Worm (Caenorhabditis elegans) whole organism, late embryonic: ENCODE data around the gene C55A6.1.
A peak's percentile ranks its signal among the peaks of the same experiment; 100 is the strongest.

ENCODE experiments used
- K02D7.2 ChIP-seq: sonication (generic microtip); optimal IDR thresholded peaks from 2 replicates; lab custom pipeline; 2017; ENCODE audit warnings: mild to moderate bottlenecking, missing genetic modification characterization, missing compliant biosample characterization
- Y22D7AL.16 ChIP-seq: sonication (generic microtip); optimal IDR thresholded peaks from 2 replicates; lab custom pipeline; 2016; ENCODE audit warnings: missing genetic modification characterization, missing compliant biosample characterization
- ahr-1 ChIP-seq: sonication (generic microtip); optimal IDR thresholded peaks from 2 replicates; lab custom pipeline; 2016; ENCODE audit warnings: missing genetic modification characterization, missing compliant biosample characterization
- ceh-14 ChIP-seq: sonication (generic microtip); optimal IDR thresholded peaks from 2 replicates; lab custom pipeline; 2016; ENCODE audit warnings: missing genotype, missing genetic modification characterization, missing compliant biosample characterization
- ceh-2 ChIP-seq: sonication (generic microtip); optimal IDR thresholded peaks from 2 replicates; lab custom pipeline; 2016; ENCODE audit warnings: missing genotype, missing genetic modification characterization, missing compliant biosample characterization
- ceh-24 ChIP-seq: sonication (generic microtip); optimal IDR thresholded peaks from 2 replicates; lab custom pipeline; 2016; ENCODE audit warnings: mild to moderate bottlenecking, missing genetic modification characterization, missing compliant biosample characterization
- ceh-30 ChIP-seq: fragments of 150-350 bp; optimal IDR thresholded peaks from 2 replicates; lab custom pipeline; 2014; ENCODE audit warnings: missing biosample characterization, missing genetic modification characterization
- ceh-31 ChIP-seq: sonication (generic microtip); optimal IDR thresholded peaks from 2 replicates; lab custom pipeline; 2016; ENCODE audit warnings: missing genetic modification characterization, missing compliant biosample characterization
- ceh-34 ChIP-seq: sonication (generic microtip); optimal IDR thresholded peaks from 2 replicates; lab custom pipeline; 2016; ENCODE audit warnings: mild to moderate bottlenecking, missing genetic modification characterization, missing compliant biosample characterization
- ceh-6 ChIP-seq: fragments of 200-800 bp; sonication (Bioruptor generic); optimal IDR thresholded peaks from 2 replicates; lab custom pipeline; 2018; ENCODE audit warnings: mild to moderate bottlenecking, missing genetic modification characterization, missing compliant biosample characterization
- ceh-9 ChIP-seq: sonication (generic microtip); optimal IDR thresholded peaks from 2 replicates; lab custom pipeline; 2016; ENCODE audit warnings: mild to moderate bottlenecking, missing genetic modification characterization, inconsistent platforms, missing compliant biosample characterization
- dmd-4 ChIP-seq: sonication (generic microtip); optimal IDR thresholded peaks from 2 replicates; lab custom pipeline; 2016; ENCODE audit warnings: borderline replicate concordance, missing genetic modification characterization, missing compliant biosample characterization
- dve-1 ChIP-seq: sonication (generic microtip); optimal IDR thresholded peaks from 2 replicates; lab custom pipeline; 2017; ENCODE audit warnings: antibody characterized with exemption, mild to moderate bottlenecking, missing genetic modification characterization, missing compliant biosample characterization
- elt-2 ChIP-seq: sonication (generic microtip); optimal IDR thresholded peaks from 2 replicates; lab custom pipeline; 2016; ENCODE audit warnings: missing genetic modification reagents, missing genetic modification characterization, missing compliant biosample characterization
- elt-4 ChIP-seq: sonication (generic microtip); optimal IDR thresholded peaks from 2 replicates; lab custom pipeline; 2016; ENCODE audit warnings: missing genetic modification characterization, missing compliant biosample characterization
- eyg-1 ChIP-seq: sonication (generic microtip); optimal IDR thresholded peaks from 2 replicates; lab custom pipeline; 2016; ENCODE audit warnings: missing genotype, missing genetic modification characterization, missing compliant biosample characterization
- fax-1 ChIP-seq: sonication (generic microtip); optimal IDR thresholded peaks from 2 replicates; lab custom pipeline; 2016; ENCODE audit warnings: missing genotype, missing genetic modification characterization, missing compliant biosample characterization
- fkh-6 ChIP-seq: sonication (generic microtip); optimal IDR thresholded peaks from 2 replicates; lab custom pipeline; 2016; ENCODE audit warnings: missing genetic modification characterization, missing compliant biosample characterization
- hlh-13 ChIP-seq: fragments of 200-800 bp; sonication (Bioruptor generic); optimal IDR thresholded peaks from 2 replicates; lab custom pipeline; 2018; ENCODE audit warnings: mild to moderate bottlenecking, missing genetic modification characterization, missing compliant biosample characterization
- hlh-15 ChIP-seq: sonication (generic microtip); optimal IDR thresholded peaks from 2 replicates; lab custom pipeline; 2016; ENCODE audit warnings: missing genetic modification characterization, missing compliant biosample characterization
- hlh-30 ChIP-seq: sonication (generic microtip); optimal IDR thresholded peaks from 2 replicates; lab custom pipeline; 2017; ENCODE audit warnings: antibody characterized with exemption, missing genetic modification characterization, missing compliant biosample characterization; ENCODE audit not compliant: insufficient read depth
- hlh-6 ChIP-seq: sonication (generic microtip); optimal IDR thresholded peaks from 2 replicates; lab custom pipeline; 2016; ENCODE audit warnings: missing genotype, missing genetic modification characterization, missing compliant biosample characterization
- hlh-8 ChIP-seq: sonication (generic microtip); optimal IDR thresholded peaks from 2 replicates; lab custom pipeline; 2016; ENCODE audit warnings: missing genotype, missing genetic modification characterization, missing compliant biosample characterization
- lin-11 ChIP-seq: fragments of 200-800 bp; sonication (Bioruptor generic); optimal IDR thresholded peaks from 2 replicates; lab custom pipeline; 2018; ENCODE audit warnings: mild to moderate bottlenecking, missing genetic modification characterization, missing compliant biosample characterization
- madf-2 ChIP-seq: sonication (generic microtip); optimal IDR thresholded peaks from 2 replicates; lab custom pipeline; 2017; ENCODE audit warnings: missing genetic modification characterization, missing compliant biosample characterization
- nfya-1 ChIP-seq: sonication (generic microtip); optimal IDR thresholded peaks from 2 replicates; lab custom pipeline; 2017; ENCODE audit warnings: missing genetic modification characterization, mild to moderate bottlenecking, missing compliant biosample characterization, antibody characterized with exemption, moderate library complexity
- nhr-232 ChIP-seq: sonication (generic microtip); optimal IDR thresholded peaks from 2 replicates; lab custom pipeline; 2016; ENCODE audit warnings: missing genetic modification characterization, missing compliant biosample characterization
- npax-4 ChIP-seq: sonication (generic microtip); optimal IDR thresholded peaks from 2 replicates; lab custom pipeline; 2016; ENCODE audit warnings: missing genetic modification characterization, missing compliant biosample characterization
- odd-2 ChIP-seq: sonication (generic microtip); optimal IDR thresholded peaks from 2 replicates; lab custom pipeline; 2017; ENCODE audit warnings: antibody characterized with exemption, mild to moderate bottlenecking, missing genetic modification characterization, missing compliant biosample characterization
- pat-9 ChIP-seq: fragments of 200-800 bp; sonication (Bioruptor generic); optimal IDR thresholded peaks from 2 replicates; lab custom pipeline; 2018; ENCODE audit warnings: mild to moderate bottlenecking, missing genetic modification characterization, moderate library complexity, missing compliant biosample characterization
- pax-1 ChIP-seq: fragments of 150-350 bp; optimal IDR thresholded peaks from 2 replicates; lab custom pipeline; 2014; ENCODE audit warnings: missing biosample characterization, missing genetic modification characterization
- pha-2 ChIP-seq: sonication (generic microtip); optimal IDR thresholded peaks from 2 replicates; lab custom pipeline; 2017; ENCODE audit warnings: mild to moderate bottlenecking, missing genetic modification characterization, missing compliant biosample characterization
- pha-4 ChIP-seq: fragments of 150-350 bp; optimal IDR thresholded peaks from 2 replicates; lab custom pipeline; 2018; ENCODE audit warnings: missing biosample characterization, missing genetic modification reagents, missing genetic modification characterization
- pqm-1 ChIP-seq: sonication (generic microtip); optimal IDR thresholded peaks from 2 replicates; lab custom pipeline; 2016; ENCODE audit warnings: missing genetic modification characterization, missing compliant biosample characterization
- ref-2 ChIP-seq: sonication (generic microtip); optimal IDR thresholded peaks from 2 replicates; lab custom pipeline; 2016; ENCODE audit warnings: missing genetic modification characterization, missing compliant biosample characterization
- sox-2 ChIP-seq: fragments of 200-800 bp; sonication (Bioruptor generic); IDR thresholded peaks from 2 replicates; pipeline ENCODE4 v1.3.6; 2022; ENCODE audit warnings: missing genetic modification reagents, missing genetic modification characterization, missing compliant biosample characterization
- syd-9 ChIP-seq: sonication (generic microtip); optimal IDR thresholded peaks from 2 replicates; lab custom pipeline; 2016; ENCODE audit warnings: mild to moderate bottlenecking, missing genetic modification characterization, moderate library complexity, missing compliant biosample characterization
- tbx-2 ChIP-seq: sonication (generic microtip); optimal IDR thresholded peaks from 2 replicates; lab custom pipeline; 2016; ENCODE audit warnings: missing genetic modification characterization, missing compliant biosample characterization
- tbx-7 ChIP-seq: sonication (generic microtip); optimal IDR thresholded peaks from 2 replicates; lab custom pipeline; 2016; ENCODE audit warnings: missing genotype, missing genetic modification characterization, missing compliant biosample characterization
- unc-86 ChIP-seq: sonication (generic microtip); optimal IDR thresholded peaks from 2 replicates; lab custom pipeline; 2016; ENCODE audit warnings: missing genetic modification characterization, missing compliant biosample characterization
- zip-5 ChIP-seq: sonication (generic microtip); optimal IDR thresholded peaks from 2 replicates; lab custom pipeline; 2016; ENCODE audit warnings: missing genetic modification characterization, missing compliant biosample characterization

Gene C55A6.1

ce11 chrV:11521448-11521847 is 16.7 kb upstream of the C55A6.1 start, which contains the start of gene pafo-1 (continued):
- no peak for TF ChIP-seq syd-9 (tag; lab: Kevin White, UChicago)
- TF ChIP-seq fax-1 (tag; lab: Kevin White, UChicago): no peak
- TF ChIP-seq fkh-6: no peak
- TF ChIP-seq hlh-6: no peak
- TF ChIP-seq pqm-1 (tag; lab: Kevin White, UChicago): no peak
- TF ChIP-seq ceh-30 (tag; lab: Kevin White, UChicago): no peak
- TF ChIP-seq pat-9 (tag; lab: Kevin White, UChicago): peak; percentile 32
- peak; percentile 16 for TF ChIP-seq tbx-7
- no peak for TF ChIP-seq ceh-6
- no peak for TF ChIP-seq ceh-2 (tag; lab: Kevin White, UChicago)
- TF ChIP-seq hlh-8 (tag; lab: Kevin White, UChicago): no peak
- no peak for TF ChIP-seq eyg-1 (tag; lab: Kevin White, UChicago)
- no peak for TF ChIP-seq pha-4
- TF ChIP-seq ahr-1 (tag; lab: Kevin White, UChicago): no peak
- TF ChIP-seq ceh-24 (tag; lab: Kevin White, UChicago): no peak
- TF ChIP-seq npax-4: no peak
- TF ChIP-seq elt-4: no peak
- no peak for TF ChIP-seq ref-2 (tag; lab: Kevin White, UChicago)
- peak; percentile 9 for TF ChIP-seq zip-5 (tag; lab: Kevin White, UChicago)
- TF ChIP-seq Y22D7AL.16: no peak
- TF ChIP-seq elt-2 (tag; lab: Kevin White, UChicago): peak; percentile 74
- peak; percentile 29 for TF ChIP-seq hlh-30 (tag; lab: Kevin White, UChicago)
- TF ChIP-seq hlh-13 (GFP tag; lab: Kevin White, UChicago): no peak
- peak; percentile 42 for TF ChIP-seq madf-2
- TF ChIP-seq tbx-2 (tag; lab: Kevin White, UChicago): peak; percentile 57
- peak; percentile 27 for TF ChIP-seq dve-1 (tag; lab: Kevin White, UChicago)
- TF ChIP-seq ceh-9 (tag; lab: Kevin White, UChicago): no peak
- no peak for TF ChIP-seq K02D7.2

- no peak for TF ChIP-seq pha-2 (tag; lab: Kevin White, UChicago)
- no peak for TF ChIP-seq tbx-2 (tag; lab: Kevin White, UChicago)
- TF ChIP-seq pat-9 (tag; lab: Kevin White, UChicago): no peak
- no peak for TF ChIP-seq syd-9 (tag; lab: Kevin White, UChicago)
- no peak for TF ChIP-seq lin-11
- TF ChIP-seq dmd-4 (tag; lab: Kevin White, UChicago): no peak
- no peak for TF ChIP-seq zip-5 (tag; lab: Kevin White, UChicago)
- no peak for TF ChIP-seq pax-1
- TF ChIP-seq eyg-1 (tag; lab: Kevin White, UChicago): no peak
- no peak for TF ChIP-seq ceh-14 (tag; lab: Kevin White, UChicago)
- TF ChIP-seq hlh-15 (tag; lab: Kevin White, UChicago): no peak
- no peak for TF ChIP-seq ceh-6
These were observed 15.4 kb upstream of the C55A6.1 start, which contains the start of the genes C55A6.11 and C55A6.7 for ce11 chrV:11520215-11520614. Gene C55A6.11 (plus strand): TSS chrV:11520515. Gene C55A6.7 (minus strand): TSS chrV:11520530.

DNA sequence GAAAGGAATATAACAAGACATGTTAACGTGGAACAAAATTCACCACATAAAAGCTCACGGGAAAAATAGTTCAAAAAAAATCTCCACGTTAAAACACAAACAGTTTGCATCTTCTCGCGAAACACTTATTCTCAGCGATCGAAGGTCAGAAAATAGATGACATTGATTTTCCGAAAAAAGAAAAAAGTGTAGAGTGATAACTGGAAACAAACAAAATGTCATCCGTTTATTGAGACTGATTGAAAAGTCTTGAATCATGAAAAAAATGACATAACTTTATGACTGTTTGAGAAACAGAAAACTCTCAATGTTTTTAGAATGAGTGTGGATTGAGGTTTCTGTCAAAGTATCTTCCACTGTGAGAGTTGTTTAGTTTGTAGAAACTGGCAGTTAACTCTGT is 13.0 kb upstream of the C55A6.1 start, which contains the start of gene C55A6.4:
Gene C55A6.4 (minus strand): TSS at position 101 of the 400 bp plus-strand sequence.
- no peak for TF ChIP-seq pax-1
- TF ChIP-seq nhr-232: no peak
- TF ChIP-seq ceh-31 (tag; lab: Kevin White, UChicago): no peak
- no peak for TF ChIP-seq sox-2
- TF ChIP-seq Y22D7AL.16: no peak
- TF ChIP-seq ahr-1 (tag; lab: Kevin White, UChicago): no peak
- no peak for TF ChIP-seq ceh-14 (tag; lab: Kevin White, UChicago)
- no peak for TF ChIP-seq odd-2 (tag; lab: Kevin White, UChicago)
- TF ChIP-seq hlh-8 (tag; lab: Kevin White, UChicago): no peak
- no peak for TF ChIP-seq tbx-7
- no peak for TF ChIP-seq nfya-1
- TF ChIP-seq npax-4: no peak
- no peak for TF ChIP-seq ceh-34 (tag; lab: Kevin White, UChicago)
- no peak for TF ChIP-seq unc-86 (tag; lab: Kevin White, UChicago)
- TF ChIP-seq ceh-30 (tag; lab: Kevin White, UChicago): no peak
